Worm (Caenorhabditis elegans) whole organism, L1 larva: ENCODE data around the gene nhr-65.

Experiments
- C04F5.9 ChIP-seq: sonication (generic microtip); optimal IDR thresholded peaks from 2 replicates; lab custom pipeline; 2016; ENCODE audit warnings: missing genetic modification characterization, missing compliant biosample characterization
- C34B4.2 ChIP-seq: sonication (generic microtip); optimal IDR thresholded peaks from 2 replicates; lab custom pipeline; 2017; ENCODE audit warnings: mild to moderate bottlenecking, missing genetic modification characterization, missing compliant biosample characterization
- alr-1 ChIP-seq: fragments of 200-800 bp; sonication (Bioruptor generic); optimal IDR thresholded peaks from 2 replicates; lab custom pipeline; 2018; ENCODE audit warnings: borderline replicate concordance, mild to moderate bottlenecking, missing genetic modification characterization, missing compliant biosample characterization
- blmp-1 ChIP-seq: fragments of 150-350 bp; optimal IDR thresholded peaks from 2 replicates; lab custom pipeline; 2014; ENCODE audit warnings: missing biosample characterization, missing genetic modification characterization
- ces-1 ChIP-seq: fragments of 150-350 bp; optimal IDR thresholded peaks from 2 replicates; lab custom pipeline; 2014; ENCODE audit warnings: missing biosample characterization, missing genetic modification reagents, missing genetic modification characterization
- efl-1 ChIP-seq, 4 experiments: fragments of 150-350 bp; optimal IDR thresholded peaks in 3 of 4; peaks in 1 of 4; 1 replicate in 1 of 4; 2 replicates in 3 of 4; lab custom pipeline; 2014; ENCODE audit warnings: missing biosample characterization in 2 of 4, missing genetic modification characterization in 2 of 4, missing genetic modification reagents in 2 of 4
- efl-3 ChIP-seq: fragments of 200-800 bp; sonication (Bioruptor generic); optimal IDR thresholded peaks from 2 replicates; lab custom pipeline; 2018; ENCODE audit warnings: mild to moderate bottlenecking, missing genetic modification characterization, missing compliant biosample characterization
- elt-2 ChIP-seq: sonication (generic microtip); optimal IDR thresholded peaks from 2 replicates; lab custom pipeline; 2016; ENCODE audit warnings: missing genetic modification characterization, mild to moderate bottlenecking, inconsistent platforms, missing compliant biosample characterization, missing genetic modification reagents
- ets-5 ChIP-seq: fragments of 200-800 bp; sonication (Bioruptor generic); IDR thresholded peaks from 2 replicates; pipeline ENCODE4 v1.3.6; 2022; ENCODE audit warnings: missing genetic modification characterization, missing compliant biosample characterization
- fkh-10 ChIP-seq: sonication (generic microtip); optimal IDR thresholded peaks from 2 replicates; lab custom pipeline; 2017; ENCODE audit warnings: missing biosample characterization, missing genetic modification reagents, missing genetic modification characterization
- fkh-4 ChIP-seq: sonication (generic microtip); optimal IDR thresholded peaks from 2 replicates; lab custom pipeline; 2016; ENCODE audit warnings: missing compliant biosample characterization, missing genetic modification characterization, borderline replicate concordance
- fkh-8 ChIP-seq: sonication (generic microtip); optimal IDR thresholded peaks from 2 replicates; lab custom pipeline; 2016; ENCODE audit warnings: mild to moderate bottlenecking, missing genetic modification characterization, missing compliant biosample characterization
- hlh-17 ChIP-seq: fragments of 200-800 bp; sonication (Bioruptor generic); optimal IDR thresholded peaks from 2 replicates; lab custom pipeline; 2018; ENCODE audit warnings: missing genetic modification characterization, mild to moderate bottlenecking, missing compliant biosample characterization, moderate library complexity, borderline replicate concordance
- hlh-4 ChIP-seq: sonication (generic microtip); optimal IDR thresholded peaks from 2 replicates; lab custom pipeline; 2016; ENCODE audit warnings: mild to moderate bottlenecking, missing genetic modification characterization, missing compliant biosample characterization
- lin-13 ChIP-seq: fragments of 150-350 bp; optimal IDR thresholded peaks from 2 replicates; lab custom pipeline; 2014; ENCODE audit warnings: missing biosample characterization, missing genetic modification reagents, missing genetic modification characterization
- lin-14 ChIP-seq: fragments of 200-800 bp; sonication (Bioruptor generic); optimal IDR thresholded peaks from 2 replicates; lab custom pipeline; 2018; ENCODE audit warnings: mild to moderate bottlenecking, missing genetic modification characterization, moderate library complexity, missing compliant biosample characterization
- lin-15B ChIP-seq: fragments of 150-350 bp; sonication (generic microtip); optimal IDR thresholded peaks from 3 replicates; lab custom pipeline; 2014; ENCODE audit warnings: missing biosample characterization, missing genetic modification characterization
- lin-39 ChIP-seq: fragments of 150-350 bp; optimal IDR thresholded peaks from 2 replicates; lab custom pipeline; 2014; ENCODE audit warnings: missing biosample characterization, missing genetic modification reagents, missing genetic modification characterization
- lsy-2 ChIP-seq, 2 experiments: fragments of 150-350 bp; optimal IDR thresholded peaks; 2 replicates each; lab custom pipeline; 2014; ENCODE audit warnings: missing biosample characterization in 2 of 2, missing genetic modification characterization in 2 of 2
- mdl-1 ChIP-seq, 2 experiments: fragments of 150-350 bp; optimal IDR thresholded peaks; 2 replicates each; lab custom pipeline; 2014 to 2017; ENCODE audit warnings: missing biosample characterization in 2 of 2, missing genetic modification characterization in 2 of 2, inconsistent platforms in 1 of 2
- mep-1 ChIP-seq: fragments of 150-350 bp; optimal IDR thresholded peaks from 2 replicates; lab custom pipeline; 2014; ENCODE audit warnings: missing biosample characterization, missing genetic modification characterization
- nhr-19 ChIP-seq: fragments of 200-800 bp; sonication (Bioruptor generic); conservative IDR thresholded peaks from 2 replicates; pipeline ENCODE4 v1.3.6; 2022; ENCODE audit warnings: missing genetic modification characterization, missing compliant biosample characterization
- nhr-237 ChIP-seq: fragments of 150-350 bp; optimal IDR thresholded peaks from 2 replicates; lab custom pipeline; 2014; ENCODE audit warnings: missing biosample characterization, missing genetic modification characterization
- nhr-47 ChIP-seq: sonication (generic microtip); optimal IDR thresholded peaks from 2 replicates; lab custom pipeline; 2016; ENCODE audit warnings: mild to moderate bottlenecking, missing genetic modification characterization, moderate library complexity, missing compliant biosample characterization
- nhr-84 ChIP-seq: sonication (generic microtip); optimal IDR thresholded peaks from 2 replicates; lab custom pipeline; 2017; ENCODE audit warnings: missing biosample characterization, missing genetic modification characterization
- nhr-85 ChIP-seq: sonication (generic microtip); peaks from one replicate; lab custom pipeline; 2016; ENCODE audit warnings: missing genetic modification characterization, inconsistent platforms, missing compliant biosample characterization
- pax-3 ChIP-seq: fragments of 200-800 bp; sonication (Bioruptor generic); optimal IDR thresholded peaks from 2 replicates; lab custom pipeline; 2018; ENCODE audit warnings: mild to moderate bottlenecking, missing genetic modification characterization, moderate library complexity, missing compliant biosample characterization
- skn-1 ChIP-seq: fragments of 150-350 bp; optimal IDR thresholded peaks from 2 replicates; lab custom pipeline; 2014; ENCODE audit warnings: missing biosample characterization, missing genetic modification characterization
- snu-23 ChIP-seq: sonication (generic microtip); optimal IDR thresholded peaks from 2 replicates; lab custom pipeline; 2016; ENCODE audit warnings: missing genetic modification characterization, missing compliant biosample characterization
- sox-4 ChIP-seq: sonication (generic microtip); optimal IDR thresholded peaks from 2 replicates; lab custom pipeline; 2016; ENCODE audit warnings: missing genetic modification characterization, missing compliant biosample characterization
- swsn-7 ChIP-seq: sonication (generic microtip); optimal IDR thresholded peaks from 2 replicates; lab custom pipeline; 2016; ENCODE audit warnings: missing genetic modification characterization, missing compliant biosample characterization
- tbx-2 ChIP-seq: sonication (generic microtip); optimal IDR thresholded peaks from 2 replicates; lab custom pipeline; 2016; ENCODE audit warnings: missing genetic modification characterization, missing compliant biosample characterization
- tlp-1 ChIP-seq: fragments of 150-350 bp; optimal IDR thresholded peaks from 2 replicates; lab custom pipeline; 2014; ENCODE audit warnings: missing biosample characterization, missing genetic modification characterization
- unc-86 ChIP-seq: sonication (generic microtip); optimal IDR thresholded peaks from 2 replicates; lab custom pipeline; 2016; ENCODE audit warnings: missing genetic modification characterization, missing compliant biosample characterization
- ztf-4 ChIP-seq: fragments of 150-350 bp; optimal IDR thresholded peaks from 2 replicates; lab custom pipeline; 2014; ENCODE audit warnings: missing biosample characterization, missing genetic modification characterization

Gene nhr-65

DNA sequence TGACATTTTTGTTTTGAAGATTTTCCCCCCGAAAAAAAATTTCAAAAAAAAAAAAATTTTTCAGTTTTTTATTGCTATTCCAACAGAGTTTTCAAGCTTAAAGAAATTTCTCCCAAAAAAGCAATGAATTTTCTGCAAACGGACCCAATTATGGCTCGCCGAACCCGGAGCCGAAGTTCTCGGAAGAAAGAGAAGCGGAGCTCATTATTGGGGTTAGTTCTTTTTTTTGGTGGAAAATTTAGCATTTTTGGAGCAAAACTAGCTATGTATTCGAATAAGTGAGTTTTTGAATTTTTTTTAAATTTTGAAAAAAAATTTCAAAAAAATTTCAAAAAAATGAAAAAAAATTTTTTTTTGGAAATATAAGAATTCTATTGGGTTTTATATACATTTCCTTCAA is 19.5 kb upstream of the nhr-65 start, which contains the start of gene ncs-5:
ncs-5 (plus strand) TSS at position 124 of the 400 bp plus-strand sequence.
- TF ChIP-seq unc-86 (tag; lab: Kevin White, UChicago) (no peak), efl-3 (GFP tag; lab: Kevin White, UChicago) (no peak), C04F5.9 (tag; lab: Kevin White, UChicago) (no peak), alr-1 (tag; lab: Kevin White, UChicago) (no peak), swsn-7 (tag; lab: Kevin White, UChicago) (no peak), efl-1 (optimal IDR thresholded peaks at IDR 0.05; lab: Kevin White, UChicago) (no peak), efl-1 (GFP tag; optimal IDR thresholded peaks at IDR 0.05 in 1 of 2; lab: Kevin White, UChicago) (no peak), tlp-1 (no peak), lin-14 (GFP tag; lab: Kevin White, UChicago) (no peak), lin-13 (GFP tag; lab: Kevin White, UChicago) (no peak), nhr-237 (tag; lab: Kevin White, UChicago) (no peak), nhr-19 (GFP tag; lab: Robert Waterston, UW) (no peak)

DNA sequence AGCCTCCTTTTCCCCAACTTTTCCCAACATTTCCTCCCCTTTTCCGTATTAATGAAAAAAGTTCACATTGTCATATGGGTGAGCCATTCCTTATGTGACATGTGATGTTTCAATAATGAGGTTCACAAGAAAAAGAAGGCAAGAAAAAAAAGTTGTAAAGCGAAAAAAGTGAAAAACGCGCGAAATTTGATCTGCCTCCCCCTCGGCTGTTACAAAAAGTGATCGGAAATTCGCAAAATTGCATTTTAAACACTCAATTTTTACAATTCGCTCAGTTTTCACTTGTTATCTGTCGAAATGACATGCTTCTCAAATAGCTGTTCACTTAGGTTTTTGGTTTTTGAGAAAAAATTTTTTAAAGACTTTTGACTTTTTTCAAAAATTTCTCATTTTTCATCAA is 17.5 kb upstream of the nhr-65 start:
- no peak for TF ChIP-seq hlh-17
- peak; percentile 45 for TF ChIP-seq lin-14 (GFP tag; lab: Kevin White, UChicago)
- peak; percentile 91 for TF ChIP-seq fkh-10 (GFP tag; lab: Kevin White, UChicago)
- TF ChIP-seq lin-15B (tag; lab: Kevin White, UChicago), result no peak
- TF ChIP-seq nhr-85, result peak; percentile 32

DNA sequence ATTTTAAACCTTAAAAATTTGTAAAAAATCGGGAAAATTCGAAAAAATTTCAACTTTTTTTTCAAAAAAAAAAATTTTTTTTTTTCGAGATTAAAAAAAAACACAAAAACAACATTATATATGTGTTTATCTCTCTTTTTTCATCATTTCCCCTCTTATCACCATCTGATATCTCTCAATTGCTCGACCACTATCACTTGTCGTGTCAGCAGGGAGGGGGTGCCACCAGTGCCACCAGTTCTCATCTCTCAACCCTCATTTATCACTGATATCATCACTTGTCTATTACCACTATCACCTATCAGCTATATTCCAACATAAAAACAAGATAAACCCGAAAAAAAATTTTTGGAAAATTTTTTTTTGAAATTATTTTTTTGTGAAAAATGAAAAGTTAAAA is 12.7 kb upstream of the nhr-65 start:
- TF ChIP-seq hlh-4 (tag; lab: Kevin White, UChicago) (no peak), mep-1 (tag; lab: Kevin White, UChicago) (no peak), nhr-237 (tag; lab: Kevin White, UChicago) (no peak), snu-23 (GFP tag; lab: Kevin White, UChicago) (peak; percentile 1), lin-15B (tag; lab: Kevin White, UChicago) (no peak), mdl-1 (tag; optimal IDR thresholded peaks at IDR 0.05; lab: Kevin White, UChicago) (no peak), lin-14 (GFP tag; lab: Kevin White, UChicago) (peak; percentile 37), ztf-4 (no peak), fkh-4 (no peak), elt-2 (peak; percentile 82)

DNA sequence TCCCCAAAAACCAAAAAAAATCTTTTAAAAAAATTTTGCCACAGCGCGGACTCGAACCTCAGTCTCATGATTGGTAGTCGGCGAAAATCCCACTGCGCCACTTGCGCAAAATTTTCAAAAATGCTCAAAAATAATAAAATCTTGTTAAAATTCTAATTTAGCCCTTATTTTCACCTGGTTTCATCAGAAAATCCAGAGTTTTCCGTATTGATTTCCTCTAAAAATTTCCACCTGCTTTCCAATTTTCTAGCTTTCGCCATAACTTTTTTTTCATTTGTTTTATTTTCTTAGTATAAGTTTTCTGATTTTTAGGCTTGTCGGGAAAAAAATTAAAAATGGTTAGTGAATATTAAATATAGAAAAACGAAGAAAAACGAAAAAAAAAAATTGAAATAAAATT is 11.7 kb upstream of the nhr-65 start:
- TF ChIP-seq lsy-2 (tag; optimal IDR thresholded peaks at IDR 0.05; lab: Kevin White, UChicago) (no peak), blmp-1 (tag; lab: Kevin White, UChicago) (no peak), tbx-2 (tag; lab: Kevin White, UChicago) (no peak), hlh-4 (tag; lab: Kevin White, UChicago) (peak; percentile 93), fkh-8 (tag; lab: Kevin White, UChicago) (peak; percentile 18), skn-1 (tag; lab: Kevin White, UChicago) (no peak), pax-3 (tag; lab: Kevin White, UChicago) (no peak), sox-4 (no peak), lin-39 (tag; lab: Kevin White, UChicago) (no peak), ets-5 (GFP tag; lab: Robert Waterston, UW) (no peak), fkh-4 (no peak), ces-1 (GFP tag; lab: Kevin White, UChicago) (no peak), C34B4.2 (tag; lab: Kevin White, UChicago) (no peak), nhr-47 (tag; lab: Kevin White, UChicago) (no peak), C04F5.9 (tag; lab: Kevin White, UChicago) (no peak), nhr-84 (tag; lab: Kevin White, UChicago) (no peak), mep-1 (tag; lab: Kevin White, UChicago) (no peak)
